Worm (Caenorhabditis elegans): Measurements from ENCODE around the gene F23F12.3.

F23F12.3 gene

ce11 chrIII:6464913-6465312, 35.4 kb upstream of the F23F12.3 start, which contains the start of gene nduf-2.2:
nduf-2.2 (plus strand) TSS chrIII:6465222.
- no peak for TF ChIP-seq elt-3 (tag; optimal IDR thresholded peaks at IDR 0.05)
- no peak for TF ChIP-seq lsy-2 (tag; optimal IDR thresholded peaks at IDR 0.05)

- no peak for TF ChIP-seq nhr-12 (tag; optimal IDR thresholded peaks at IDR 0.05)
- TF ChIP-seq nhr-76 (tag; optimal IDR thresholded peaks at IDR 0.05) = no peak
- TF ChIP-seq mep-1 (tag; optimal IDR thresholded peaks at IDR 0.05) = no peak
- TF ChIP-seq elt-3 (tag; optimal IDR thresholded peaks at IDR 0.05) = no peak
- no peak for TF ChIP-seq nhr-237 (tag; optimal IDR thresholded peaks at IDR 0.05)
- no peak for TF ChIP-seq nhr-2 (tag; optimal IDR thresholded peaks at IDR 0.05)
- TF ChIP-seq zip-8 (tag; optimal IDR thresholded peaks at IDR 0.05) = no peak
Observed at ce11 chrIII:6467005-6467404, 33.3 kb upstream of the F23F12.3 start, which contains the start of gene T26A5.2. T26A5.2 (plus strand) TSS chrIII:6467305.

- TF ChIP-seq sptf-1 (tag; optimal IDR thresholded peaks at IDR 0.05) = no peak
- TF ChIP-seq ceh-43 (GFP tag; optimal IDR thresholded peaks at IDR 0.05) = no peak
- no peak for TF ChIP-seq ham-2 (GFP tag; optimal IDR thresholded peaks at IDR 0.05)
Observed at ce11 chrIII:6471451-6471850, 28.9 kb upstream of the F23F12.3 start, which contains the start of gene wht-6. wht-6 (plus strand) TSS chrIII:6471751.

- no peak for TF ChIP-seq unc-62 (GFP tag; optimal IDR thresholded peaks at IDR 0.05)
- TF ChIP-seq hlh-1 (tag; optimal IDR thresholded peaks at IDR 0.05) = no peak
- TF ChIP-seq nhr-2 (tag; optimal IDR thresholded peaks at IDR 0.05) = peak; percentile 65
- no peak for TF ChIP-seq ceh-83 (GFP tag; optimal IDR thresholded peaks at IDR 0.05)
- TF ChIP-seq ztf-11 (tag; optimal IDR thresholded peaks at IDR 0.05) = no peak
- TF ChIP-seq blmp-1 (tag; optimal IDR thresholded peaks at IDR 0.05) = no peak
- TF ChIP-seq lin-13 (tag; optimal IDR thresholded peaks at IDR 0.05) = no peak
- TF ChIP-seq cnd-1 (tag; optimal IDR thresholded peaks at IDR 0.05) = no peak
- no peak for TF ChIP-seq nhr-237 (tag; optimal IDR thresholded peaks at IDR 0.05)
- no peak for TF ChIP-seq ceh-39 (tag; optimal IDR thresholded peaks at IDR 0.05)
- TF ChIP-seq zip-8 (tag; optimal IDR thresholded peaks at IDR 0.05) = no peak
- TF ChIP-seq flh-1 (GFP tag; optimal IDR thresholded peaks at IDR 0.05) = no peak
- no peak for TF ChIP-seq lsy-2 (tag; optimal IDR thresholded peaks at IDR 0.05)
- TF ChIP-seq elt-1 (tag; optimal IDR thresholded peaks at IDR 0.05; ENCODE audit: borderline replicate concordance, insufficient read depth) = peak; percentile 51
- TF ChIP-seq bed-3 (GFP tag; optimal IDR thresholded peaks at IDR 0.05) = no peak
- no peak for TF ChIP-seq ceh-43 (GFP tag; optimal IDR thresholded peaks at IDR 0.05)
Observed at ce11 chrIII:6476380-6476779, 23.9 kb upstream of the F23F12.3 start.

- TF ChIP-seq zip-8 (tag; optimal IDR thresholded peaks at IDR 0.05) (peak; percentile 98), unc-39 (tag; optimal IDR thresholded peaks at IDR 0.05) (no peak)
Observed at ce11 chrIII:6478256-6479004, 21.9 kb upstream of the F23F12.3 start, which contains the start of gene zip-8. zip-8 (plus strand) TSS chrIII:6478955.

- TF ChIP-seq unc-39 (tag; optimal IDR thresholded peaks at IDR 0.05) = no peak
- TF ChIP-seq hlh-1 (tag; optimal IDR thresholded peaks at IDR 0.05) = no peak
- TF ChIP-seq cnd-1 (tag; optimal IDR thresholded peaks at IDR 0.05) = peak; percentile 71
- peak; percentile 89 for TF ChIP-seq nhr-2 (tag; optimal IDR thresholded peaks at IDR 0.05)
Observed at ce11 chrIII:6479439-6479838, 20.9 kb upstream of the F23F12.3 start.

- TF ChIP-seq elt-3 (tag; optimal IDR thresholded peaks at IDR 0.05) = no peak
- no peak for TF ChIP-seq unc-120 (tag; optimal IDR thresholded peaks at IDR 0.05; ENCODE audit: poor library complexity, severe bottlenecking)
- no peak for TF ChIP-seq nhr-12 (tag; optimal IDR thresholded peaks at IDR 0.05)
- TF ChIP-seq cnd-1 (tag; optimal IDR thresholded peaks at IDR 0.05) = no peak
- TF ChIP-seq lsy-2 (tag; optimal IDR thresholded peaks at IDR 0.05) = no peak
- no peak for TF ChIP-seq nhr-76 (tag; optimal IDR thresholded peaks at IDR 0.05)
- TF ChIP-seq ceh-43 (GFP tag; optimal IDR thresholded peaks at IDR 0.05) = no peak
- no peak for TF ChIP-seq nhr-28 (tag; optimal IDR thresholded peaks at IDR 0.05)
- no peak for TF ChIP-seq unc-62 (GFP tag; optimal IDR thresholded peaks at IDR 0.05)
- TF ChIP-seq blmp-1 (tag; optimal IDR thresholded peaks at IDR 0.05) = no peak
- no peak for TF ChIP-seq bed-3 (GFP tag; optimal IDR thresholded peaks at IDR 0.05)
- no peak for TF ChIP-seq ceh-83 (GFP tag; optimal IDR thresholded peaks at IDR 0.05)
- TF ChIP-seq flh-1 (GFP tag; optimal IDR thresholded peaks at IDR 0.05) = no peak
- no peak for TF ChIP-seq snpc-4 (tag; optimal IDR thresholded peaks at IDR 0.05)
- TF ChIP-seq hlh-1 (tag; optimal IDR thresholded peaks at IDR 0.05) = no peak
Observed at ce11 chrIII:6482918-6483317, 17.4 kb upstream of the F23F12.3 start, which contains the start of gene chtb-2. chtb-2 (plus strand) TSS chrIII:6483218.

All from whole organism, mixed stage, embryonic.